Fruit fly (Drosophila melanogaster) whole organism, embryonic: ENCODE measurements around the gene Sytbeta.

Source experiments
- CG10431 ChIP-seq: fragments of 200-800 bp; sonication (Bioruptor generic); optimal IDR thresholded peaks from 3 replicates; lab custom pipeline; 2018; ENCODE audit warnings: missing biosample characterization, mild to moderate bottlenecking, missing genetic modification characterization
- CG10654 ChIP-seq: fragments of 200-800 bp; sonication (Bioruptor generic); optimal IDR thresholded peaks from 2 replicates; lab custom pipeline; 2016; ENCODE audit warnings: missing biosample characterization, missing genetic modification characterization
- CG11504 ChIP-seq: fragments of 200-800 bp; sonication (Bioruptor generic); optimal IDR thresholded peaks from 3 replicates; lab custom pipeline; 2019; ENCODE audit warnings: missing biosample characterization, mild to moderate bottlenecking, missing genetic modification characterization, moderate library complexity
- CG12299 ChIP-seq: fragments of 200-800 bp; sonication (Bioruptor generic); optimal IDR thresholded peaks from 2 replicates; lab custom pipeline; 2018; ENCODE audit warnings: missing biosample characterization, mild to moderate bottlenecking, missing genetic modification characterization
- CG13123 ChIP-seq: fragments of 200-800 bp; sonication (Bioruptor generic); optimal IDR thresholded peaks from 2 replicates; lab custom pipeline; 2016; ENCODE audit warnings: missing biosample characterization, missing genetic modification characterization
- CG13296 ChIP-seq: fragments of 200-800 bp; sonication (Bioruptor generic); optimal IDR thresholded peaks from 3 replicates; lab custom pipeline; 2018; ENCODE audit warnings: missing biosample characterization, mild to moderate bottlenecking, missing genetic modification characterization
- CG15601 ChIP-seq: fragments of 200-800 bp; sonication (Bioruptor generic); optimal IDR thresholded peaks from 3 replicates; lab custom pipeline; 2019; ENCODE audit warnings: missing biosample characterization, mild to moderate bottlenecking, missing genetic modification characterization, moderate library complexity
- CG1647 ChIP-seq: fragments of 200-800 bp; sonication (Bioruptor generic); optimal IDR thresholded peaks from 3 replicates; lab custom pipeline; 2016; ENCODE audit warnings: missing biosample characterization, missing genetic modification characterization
- CG17186 ChIP-seq: fragments of 200-800 bp; sonication (Bioruptor generic); optimal IDR thresholded peaks from 3 replicates; lab custom pipeline; 2017; ENCODE audit warnings: missing biosample characterization, missing genetic modification reagents, missing genetic modification characterization
- CG17385 ChIP-seq: fragments of 200-800 bp; sonication (Bioruptor generic); optimal IDR thresholded peaks from 3 replicates; lab custom pipeline; 2018; ENCODE audit warnings: missing biosample characterization, mild to moderate bottlenecking, missing genetic modification characterization
- CG2120 ChIP-seq: fragments of 200-800 bp; sonication (Bioruptor generic); optimal IDR thresholded peaks from 3 replicates; lab custom pipeline; 2016; ENCODE audit warnings: missing biosample characterization, missing genetic modification characterization
- CG2199 ChIP-seq: fragments of 200-800 bp; sonication (Bioruptor generic); IDR thresholded peaks from 3 replicates; pipeline ENCODE4 v1.3.6; 2022; ENCODE audit warnings: missing biosample characterization, missing genetic modification characterization
- CG2712 ChIP-seq: fragments of 200-800 bp; optimal IDR thresholded peaks from 3 replicates; lab custom pipeline; 2019; ENCODE audit warnings: missing biosample characterization, mild to moderate bottlenecking, missing genetic modification characterization, moderate library complexity
- CG3065 ChIP-seq: fragments of 200-800 bp; sonication (Bioruptor generic); optimal IDR thresholded peaks from 2 replicates; lab custom pipeline; 2016; ENCODE audit warnings: missing biosample characterization, missing genetic modification characterization
- CG32532 ChIP-seq: fragments of 200-800 bp; sonication (Bioruptor generic); IDR thresholded peaks from 2 replicates; pipeline ENCODE4 v1.3.6; 2022; ENCODE audit warnings: missing biosample characterization, missing genetic modification characterization
- CG3281 ChIP-seq: fragments of 200-800 bp; sonication (Bioruptor generic); optimal IDR thresholded peaks from 3 replicates; lab custom pipeline; 2017; ENCODE audit warnings: missing biosample characterization, mild to moderate bottlenecking, missing genetic modification characterization
- CG6854 ChIP-seq: fragments of 200-800 bp; sonication (Bioruptor generic); optimal IDR thresholded peaks from 3 replicates; lab custom pipeline; 2017; ENCODE audit warnings: missing biosample characterization, mild to moderate bottlenecking, missing genetic modification characterization
- CG8924 ChIP-seq: fragments of 200-800 bp; optimal IDR thresholded peaks from 3 replicates; lab custom pipeline; 2019; ENCODE audit warnings: missing biosample characterization, mild to moderate bottlenecking, missing genetic modification characterization, moderate library complexity
- D ChIP-seq, 2 experiments: fragments of 200-800 bp in 1 of 2; fragments of >200 bp in 1 of 2; sonication (Bioruptor generic) in 1 of 2; optimal IDR thresholded peaks; 2 replicates in 1 of 2; 3 replicates in 1 of 2; lab custom pipeline; 2017; ENCODE audit warnings: mild to moderate bottlenecking in 1 of 2, missing biosample characterization in 1 of 2, missing genetic modification characterization in 1 of 2, missing genetic modification reagents in 1 of 2
- Dip2 ChIP-seq: fragments of 200-800 bp; sonication (Bioruptor generic); IDR thresholded peaks from 2 replicates; pipeline ENCODE4 v1.3.6; 2022; ENCODE audit warnings: missing biosample characterization, missing genetic modification characterization
- Doc3 ChIP-seq: fragments of 200-800 bp; sonication (Bioruptor generic); IDR thresholded peaks from 3 replicates; pipeline ENCODE4 v1.3.6; 2022; ENCODE audit warnings: missing biosample characterization, missing genetic modification characterization; ENCODE audit not compliant: partially characterized antibody
- Drgx ChIP-seq: fragments of 200-800 bp; sonication (Bioruptor generic); IDR thresholded peaks from 2 replicates; pipeline ENCODE4 v1.3.6; 2022; ENCODE audit warnings: missing biosample characterization, missing genetic modification characterization
- Fer2 ChIP-seq: fragments of 200-800 bp; sonication (Bioruptor generic); optimal IDR thresholded peaks from 2 replicates; lab custom pipeline; 2018; ENCODE audit warnings: missing biosample characterization, mild to moderate bottlenecking, missing genetic modification characterization, moderate library complexity
- Fer3 ChIP-seq: fragments of 200-800 bp; sonication (Bioruptor generic); optimal IDR thresholded peaks from 2 replicates; lab custom pipeline; 2018; ENCODE audit warnings: missing biosample characterization, mild to moderate bottlenecking, missing genetic modification characterization, moderate library complexity
- HLH54F ChIP-seq: fragments of 200-800 bp; sonication (Bioruptor generic); optimal IDR thresholded peaks from 3 replicates; lab custom pipeline; 2016; ENCODE audit warnings: missing biosample characterization, missing genetic modification characterization
- Hand ChIP-seq: fragments of 200-800 bp; sonication (Bioruptor generic); optimal IDR thresholded peaks from 2 replicates; lab custom pipeline; 2017; ENCODE audit warnings: mild to moderate bottlenecking, missing biosample characterization, missing genetic modification reagents, missing genetic modification characterization
- MTF-1 ChIP-seq: fragments of 200-800 bp; sonication (Bioruptor generic); optimal IDR thresholded peaks from 2 replicates; lab custom pipeline; 2018; ENCODE audit warnings: missing biosample characterization, mild to moderate bottlenecking, missing genetic modification characterization, borderline replicate concordance
- Max ChIP-seq: fragments of 200-800 bp; sonication (Bioruptor generic); optimal IDR thresholded peaks from 2 replicates; lab custom pipeline; 2016; ENCODE audit warnings: missing biosample characterization, mild to moderate bottlenecking, missing genetic modification characterization
- Med ChIP-seq: fragments of 200-800 bp; sonication (Bioruptor generic); peaks from one replicate; lab custom pipeline; 2016; ENCODE audit warnings: missing biosample characterization, missing genetic modification characterization, mild to moderate bottlenecking, inconsistent platforms, moderate library complexity
- Nf-YB ChIP-seq: fragments of 200-800 bp; sonication (Bioruptor generic); optimal IDR thresholded peaks from 3 replicates; lab custom pipeline; 2019; ENCODE audit warnings: missing biosample characterization, mild to moderate bottlenecking, missing genetic modification characterization, moderate library complexity
- Oaz ChIP-seq: fragments of 200-800 bp; sonication (Bioruptor generic); IDR thresholded peaks from 2 replicates; pipeline ENCODE4 v1.3.6; 2022; ENCODE audit warnings: missing biosample characterization, missing genetic modification characterization
- Sox100B ChIP-seq: fragments of 200-800 bp; sonication (Bioruptor generic); optimal IDR thresholded peaks from 3 replicates; lab custom pipeline; 2018; ENCODE audit warnings: missing biosample characterization, mild to moderate bottlenecking, missing genetic modification characterization
- bcd ChIP-seq: fragments of 200-800 bp; sonication (Bioruptor generic); optimal IDR thresholded peaks from 2 replicates; lab custom pipeline; 2017; ENCODE audit warnings: missing biosample characterization, mild to moderate bottlenecking, missing genetic modification characterization
- bsh ChIP-seq, 2 experiments: fragments of 200-800 bp; sonication (Bioruptor generic); optimal IDR thresholded peaks; 2 replicates each; lab custom pipeline; 2017 to 2018; ENCODE audit warnings: mild to moderate bottlenecking in 2 of 2, missing biosample characterization in 2 of 2, missing genetic modification characterization in 2 of 2, moderate library complexity in 1 of 2
- cad ChIP-seq: fragments of >200 bp; optimal IDR thresholded peaks from 2 replicates; lab custom pipeline; 2017; ENCODE audit warnings: missing biosample characterization, missing genetic modification characterization
- cato ChIP-seq: fragments of 200-800 bp; sonication (Bioruptor generic); optimal IDR thresholded peaks from 2 replicates; lab custom pipeline; 2016; ENCODE audit warnings: missing biosample characterization, missing genetic modification characterization, borderline replicate concordance
- cg ChIP-seq: fragments of 200-800 bp; sonication (Bioruptor generic); optimal IDR thresholded peaks from 3 replicates; lab custom pipeline; 2019; ENCODE audit warnings: missing biosample characterization, mild to moderate bottlenecking, missing genetic modification characterization, moderate library complexity
- da ChIP-seq: fragments of 200-800 bp; sonication (Bioruptor generic); optimal IDR thresholded peaks from 2 replicates; lab custom pipeline; 2016; ENCODE audit warnings: missing biosample characterization, missing genetic modification characterization
- dimm ChIP-seq: fragments of 200-800 bp; sonication (Bioruptor generic); IDR thresholded peaks from 2 replicates; pipeline ENCODE4 v1.3.6; 2022; ENCODE audit warnings: missing biosample characterization, missing genetic modification characterization
- fu2 ChIP-seq: fragments of 200-800 bp; sonication (Bioruptor generic); optimal IDR thresholded peaks from 2 replicates; lab custom pipeline; 2016; ENCODE audit warnings: missing biosample characterization, missing genetic modification characterization
- gcm2 ChIP-seq: fragments of 200-800 bp; sonication (Bioruptor generic); optimal IDR thresholded peaks from 2 replicates; lab custom pipeline; 2016; ENCODE audit warnings: missing biosample characterization, missing genetic modification characterization
- gt ChIP-seq: fragments of 200-800 bp; sonication (Bioruptor generic); IDR thresholded peaks from 2 replicates; pipeline ENCODE4 v1.3.6; 2022; ENCODE audit warnings: missing biosample characterization, missing genetic modification characterization
- lilli ChIP-seq: fragments of 200-800 bp; sonication (Bioruptor generic); optimal IDR thresholded peaks from 3 replicates; lab custom pipeline; 2016; ENCODE audit warnings: missing biosample characterization, missing genetic modification characterization
- nerfin-2 ChIP-seq: fragments of 200-800 bp; sonication (Bioruptor generic); IDR thresholded peaks from 2 replicates; pipeline ENCODE4 v1.3.6; 2022; ENCODE audit warnings: missing biosample characterization, missing genetic modification characterization; ENCODE audit not compliant: partially characterized antibody
- p53 ChIP-seq: fragments of 200-800 bp; sonication (Bioruptor generic); optimal IDR thresholded peaks from 2 replicates; lab custom pipeline; 2016; ENCODE audit warnings: missing biosample characterization, missing genetic modification characterization
- repo ChIP-seq: fragments of 200-800 bp; sonication (Bioruptor generic); optimal IDR thresholded peaks from 2 replicates; lab custom pipeline; 2016; ENCODE audit warnings: missing biosample characterization, missing genetic modification characterization
- sens ChIP-seq: fragments of 200-800 bp; sonication (Bioruptor generic); peaks from one replicate; lab custom pipeline; 2016; ENCODE audit warnings: missing biosample characterization, missing genetic modification characterization
- shn ChIP-seq: fragments of 200-800 bp; sonication (Bioruptor generic); optimal IDR thresholded peaks from 3 replicates; lab custom pipeline; 2016; ENCODE audit warnings: missing biosample characterization, missing genetic modification characterization
- sima ChIP-seq: fragments of 200-800 bp; sonication (Bioruptor generic); optimal IDR thresholded peaks from 2 replicates; lab custom pipeline; 2016; ENCODE audit warnings: missing biosample characterization, missing genetic modification characterization
- sug ChIP-seq: fragments of 200-800 bp; optimal IDR thresholded peaks from 2 replicates; lab custom pipeline; 2019; ENCODE audit warnings: missing biosample characterization, mild to moderate bottlenecking, missing genetic modification characterization, moderate library complexity

Gene Sytbeta

dm6 chr3L:15093929-15094588, 29.3 kb upstream of the Sytbeta start (continued):
- TF ChIP-seq nerfin-2 (GFP tag; lab: Robert Waterston, UW), result no peak
- TF ChIP-seq cato (GFP tag; lab: Kevin White, UChicago), result no peak
- no peak for TF ChIP-seq CG10431 (GFP tag; lab: Kevin White, UChicago)
- TF ChIP-seq lilli (GFP tag; lab: Kevin White, UChicago), result peak; percentile 21
- TF ChIP-seq CG32532 (GFP tag; lab: Robert Waterston, UW), result peak; percentile 24; the same call in 1 of the 2 replicates
- peak; percentile 84 for TF ChIP-seq Med (GFP tag; lab: Kevin White, UChicago)
- TF ChIP-seq Fer3 (tag; lab: Kevin White, UChicago), result peak; percentile 5
- TF ChIP-seq CG17385 (GFP tag; lab: Kevin White, UChicago), result no peak
- TF ChIP-seq CG2199 (GFP tag; lab: Robert Waterston, UW), result 0 out of 3 replicates have a peak, but pooled peaks have one; percentile 63
- no peak for TF ChIP-seq CG12299 (tag; lab: Kevin White, UChicago)
- no peak for TF ChIP-seq Oaz (GFP tag; lab: Robert Waterston, UW)
- TF ChIP-seq sens (GFP tag; lab: Kevin White, UChicago), result peak; percentile 85
- peak; percentile 13 for TF ChIP-seq cad
- peak; percentile 2 for TF ChIP-seq CG3281 (GFP tag; lab: Kevin White, UChicago)
- no peak for TF ChIP-seq CG3065 (GFP tag; lab: Kevin White, UChicago)
- no peak for TF ChIP-seq p53 (GFP tag; lab: Kevin White, UChicago)
- TF ChIP-seq dimm (GFP tag; lab: Robert Waterston, UW), result no peak
- peak; percentile 23 for TF ChIP-seq CG11504 (tag; lab: Kevin White, UChicago)
- TF ChIP-seq gt, result no peak
- TF ChIP-seq sug, result peak; percentile 6
- peak; percentile 68 for TF ChIP-seq cg (GFP tag; lab: Kevin White, UChicago)
- no peak for TF ChIP-seq D (optimal IDR thresholded peaks at IDR 0.05; lab: Kevin White, UChicago)
- no peak for TF ChIP-seq D (GFP tag; optimal IDR thresholded peaks at IDR 0.05; lab: Kevin White, UChicago)
- peak; percentile 26 for TF ChIP-seq CG8924
- TF ChIP-seq Max, result no peak
- no peak for TF ChIP-seq Fer2 (tag; lab: Kevin White, UChicago)
- TF ChIP-seq repo (GFP tag; lab: Kevin White, UChicago), result no peak
- TF ChIP-seq MTF-1 (GFP tag; lab: Kevin White, UChicago), result no peak
- no peak for TF ChIP-seq gcm2 (GFP tag; lab: Kevin White, UChicago)
- TF ChIP-seq CG13123 (GFP tag; lab: Kevin White, UChicago), result no peak
- no peak for TF ChIP-seq Dip2 (GFP tag; lab: Robert Waterston, UW)
- TF ChIP-seq CG2120 (GFP tag; lab: Kevin White, UChicago), result peak; percentile 26
- TF ChIP-seq CG13296 (GFP tag; lab: Kevin White, UChicago), result peak; percentile 10
- no peak for TF ChIP-seq bsh (GFP tag; optimal IDR thresholded peaks at IDR 0.05; lab: Kevin White, UChicago)
- TF ChIP-seq Drgx (GFP tag; lab: Robert Waterston, UW), result peak; percentile 48
- TF ChIP-seq bcd (GFP tag; lab: Kevin White, UChicago), result no peak
- no peak for TF ChIP-seq fu2 (GFP tag; lab: Kevin White, UChicago)
- TF ChIP-seq HLH54F, result no peak
- 0 out of 3 replicates have a peak, but pooled peaks have one; percentile 19 for TF ChIP-seq Doc3 (GFP tag; lab: Robert Waterston, UW)
- TF ChIP-seq CG17186, result no peak
- TF ChIP-seq Hand (GFP tag; lab: Kevin White, UChicago), result no peak
- peak; percentile 14 for TF ChIP-seq CG15601 (tag; lab: Kevin White, UChicago)
- TF ChIP-seq Sox100B (GFP tag; lab: Kevin White, UChicago), result no peak
- no peak for TF ChIP-seq Nf-YB (GFP tag; lab: Kevin White, UChicago)
- TF ChIP-seq CG2712 (tag; lab: Kevin White, UChicago), result peak; percentile 19
- TF ChIP-seq sima (GFP tag; lab: Kevin White, UChicago), result no peak
- no peak for TF ChIP-seq CG1647 (GFP tag; lab: Kevin White, UChicago)
- TF ChIP-seq CG10654, result no peak
- no peak for TF ChIP-seq shn (GFP tag; lab: Kevin White, UChicago)
- no peak for TF ChIP-seq da (GFP tag; lab: Kevin White, UChicago)
- peak; percentile 15 for TF ChIP-seq CG6854
